Worm (Caenorhabditis elegans) whole organism, young adult: ENCODE results near the gene unc-9.

ENCODE experiments used
- D2030.7 ChIP-seq: fragments of 200-800 bp; sonication (Bioruptor generic); IDR thresholded peaks from 2 replicates; pipeline ENCODE4 v1.3.6; 2022; ENCODE audit warnings: missing genetic modification reagents, missing genetic modification characterization, missing compliant biosample characterization
- F23B12.7 ChIP-seq: sonication (generic microtip); optimal IDR thresholded peaks from 2 replicates; lab custom pipeline; 2017; ENCODE audit warnings: missing genetic modification characterization, mild to moderate bottlenecking, missing compliant biosample characterization, antibody characterized with exemption, moderate library complexity; ENCODE audit not compliant: insufficient read depth
- F33H1.4 ChIP-seq: fragments of 200-800 bp; sonication (Bioruptor generic); IDR thresholded peaks from 2 replicates; pipeline ENCODE4 v1.3.6; 2022; ENCODE audit warnings: missing genetic modification reagents, missing genetic modification characterization, missing compliant biosample characterization
- F39B2.1 ChIP-seq: fragments of 200-800 bp; sonication (Bioruptor generic); IDR thresholded peaks from 2 replicates; pipeline ENCODE4 v1.3.6; 2022; ENCODE audit warnings: missing genetic modification reagents, missing genetic modification characterization, missing compliant biosample characterization
- Y56A3A.18 ChIP-seq: fragments of 200-800 bp; sonication (Bioruptor generic); IDR thresholded peaks from 2 replicates; pipeline ENCODE4 v1.3.6; 2022; ENCODE audit warnings: missing genetic modification reagents, missing genetic modification characterization, missing compliant biosample characterization
- Y67H2A.10 ChIP-seq: fragments of 200-800 bp; sonication (Bioruptor generic); conservative IDR thresholded peaks from 2 replicates; pipeline ENCODE4 v1.3.6; 2022; ENCODE audit warnings: missing genetic modification reagents, missing genetic modification characterization, missing compliant biosample characterization
- ZK185.1 ChIP-seq: sonication (generic microtip); optimal IDR thresholded peaks from 2 replicates; lab custom pipeline; 2016; ENCODE audit warnings: mild to moderate bottlenecking, missing genetic modification characterization, missing compliant biosample characterization; ENCODE audit not compliant: poor library complexity, severe bottlenecking
- ama-1 ChIP-seq, 3 experiments: fragments of 150-350 bp in 1 of 3; sonication (generic microtip) in 2 of 3; optimal IDR thresholded peaks; 2 replicates each; lab custom pipeline; 2014 to 2018; ENCODE audit warnings: missing biosample characterization in 2 of 3, missing genetic modification characterization in 2 of 3, missing genetic modification reagents in 2 of 3
- atf-7 ChIP-seq: sonication (generic microtip); optimal IDR thresholded peaks from 2 replicates; lab custom pipeline; 2017; ENCODE audit warnings: mild to moderate bottlenecking, missing genetic modification characterization, missing compliant biosample characterization
- cebp-1 ChIP-seq, 2 experiments: fragments of 200-800 bp in 1 of 2; sonication (Bioruptor generic) in 1 of 2; sonication (generic microtip) in 1 of 2; IDR thresholded peaks in 1 of 2; optimal IDR thresholded peaks in 1 of 2; 2 replicates each; pipeline versions ENCODE4 v1.3.6 to Lab custom; 2017 to 2022; ENCODE audit warnings: missing compliant biosample characterization in 2 of 2, missing genetic modification characterization in 2 of 2, mild to moderate bottlenecking in 1 of 2, missing genetic modification reagents in 1 of 2, moderate library complexity in 1 of 2
- ceh-27 ChIP-seq: fragments of 200-800 bp; sonication (Bioruptor generic); optimal IDR thresholded peaks from 2 replicates; lab custom pipeline; 2018; ENCODE audit warnings: mild to moderate bottlenecking, missing genetic modification characterization, moderate library complexity, missing compliant biosample characterization
- chd-7 ChIP-seq: sonication (generic microtip); optimal IDR thresholded peaks from 2 replicates; lab custom pipeline; 2016; ENCODE audit warnings: mild to moderate bottlenecking, missing genetic modification characterization, moderate library complexity, missing compliant biosample characterization
- dox-1 ChIP-seq: fragments of 200-800 bp; sonication (Bioruptor generic); IDR thresholded peaks from 2 replicates; pipeline ENCODE4 v1.3.6; 2022; ENCODE audit warnings: missing genetic modification reagents, missing genetic modification characterization, missing compliant biosample characterization
- efl-1 ChIP-seq: fragments of 150-350 bp; optimal IDR thresholded peaks from 2 replicates; lab custom pipeline; 2014; ENCODE audit warnings: missing biosample characterization, missing genetic modification reagents, missing genetic modification characterization
- egl-44 ChIP-seq: fragments of 200-800 bp; sonication (Bioruptor generic); IDR thresholded peaks from 2 replicates; pipeline ENCODE4 v1.3.6; 2022; ENCODE audit warnings: missing genetic modification reagents, missing genetic modification characterization, missing compliant biosample characterization
- egrh-3 ChIP-seq: fragments of 200-800 bp; sonication (Bioruptor generic); IDR thresholded peaks from 2 replicates; pipeline ENCODE4 v1.3.6; 2022; ENCODE audit warnings: missing genetic modification reagents, missing genetic modification characterization, missing compliant biosample characterization
- ekl-4 ChIP-seq: fragments of 200-800 bp; sonication (Bioruptor generic); IDR thresholded peaks from 2 replicates; pipeline ENCODE4 v1.3.6; 2022; ENCODE audit warnings: missing genetic modification reagents, missing genetic modification characterization, missing compliant biosample characterization
- ets-4 ChIP-seq: fragments of 200-800 bp; sonication (Bioruptor generic); optimal IDR thresholded peaks from 2 replicates; lab custom pipeline; 2018; ENCODE audit warnings: mild to moderate bottlenecking, missing genetic modification characterization, missing compliant biosample characterization
- hmg-20 ChIP-seq: fragments of 200-800 bp; sonication (Bioruptor generic); IDR thresholded peaks from 2 replicates; pipeline ENCODE4 v1.3.6; 2022; ENCODE audit warnings: missing genetic modification reagents, missing genetic modification characterization, missing compliant biosample characterization
- hrde-1 ChIP-seq: sonication (generic microtip); optimal IDR thresholded peaks from 2 replicates; lab custom pipeline; 2016; ENCODE audit warnings: missing genetic modification characterization, mild to moderate bottlenecking, missing compliant biosample characterization, moderate library complexity, missing genotype, missing genetic modification reagents, borderline replicate concordance
- let-607 ChIP-seq, 2 experiments: fragments of 200-800 bp in 1 of 2; sonication (Bioruptor generic) in 1 of 2; sonication (generic microtip) in 1 of 2; optimal IDR thresholded peaks; 2 replicates each; lab custom pipeline; 2016 to 2018; ENCODE audit warnings: mild to moderate bottlenecking in 2 of 2, missing compliant biosample characterization in 2 of 2, missing genetic modification characterization in 2 of 2, moderate library complexity in 2 of 2, missing genotype in 1 of 2
- lin-35 ChIP-seq, 3 experiments: fragments of 150-350 bp in 2 of 3; sonication (generic microtip) in 1 of 3; optimal IDR thresholded peaks; 2 replicates each; lab custom pipeline; 2014 to 2018; ENCODE audit warnings: missing biosample characterization in 3 of 3, missing genetic modification characterization in 3 of 3, missing genetic modification reagents in 3 of 3
- lin-40 ChIP-seq: sonication (generic microtip); optimal IDR thresholded peaks from 2 replicates; lab custom pipeline; 2016; ENCODE audit warnings: missing genetic modification characterization, mild to moderate bottlenecking, missing compliant biosample characterization, missing genotype, missing genetic modification reagents
- lsy-27 ChIP-seq: sonication (generic microtip); optimal IDR thresholded peaks from 2 replicates; lab custom pipeline; 2017; ENCODE audit warnings: missing genetic modification characterization, mild to moderate bottlenecking, missing compliant biosample characterization, antibody characterized with exemption, missing genotype, borderline replicate concordance; ENCODE audit not compliant: insufficient read depth
- madf-6 ChIP-seq: fragments of 200-800 bp; sonication (Bioruptor generic); IDR thresholded peaks from 2 replicates; pipeline ENCODE4 v1.3.6; 2022; ENCODE audit warnings: missing genetic modification reagents, missing genetic modification characterization, missing compliant biosample characterization
- mel-28 ChIP-seq: sonication (generic microtip); optimal IDR thresholded peaks from 2 replicates; lab custom pipeline; 2016; ENCODE audit warnings: borderline replicate concordance, mild to moderate bottlenecking, missing genetic modification characterization, missing compliant biosample characterization
- mes-4 ChIP-seq: sonication (generic microtip); optimal IDR thresholded peaks from 2 replicates; lab custom pipeline; 2016; ENCODE audit warnings: missing genotype, missing genetic modification characterization, missing compliant biosample characterization
- nfya-2 ChIP-seq: fragments of 200-800 bp; sonication (Bioruptor generic); IDR thresholded peaks from 2 replicates; pipeline ENCODE4 v1.3.6; 2022; ENCODE audit warnings: missing genetic modification reagents, missing genetic modification characterization, missing compliant biosample characterization
- nhr-27 ChIP-seq: fragments of 200-800 bp; sonication (Bioruptor generic); optimal IDR thresholded peaks from 2 replicates; lab custom pipeline; 2018; ENCODE audit warnings: mild to moderate bottlenecking, missing genetic modification characterization, moderate library complexity, missing compliant biosample characterization
- nhr-80 ChIP-seq: sonication (generic microtip); optimal IDR thresholded peaks from 2 replicates; lab custom pipeline; 2016; ENCODE audit warnings: missing genetic modification characterization, missing compliant biosample characterization
- nhr-90 ChIP-seq: sonication (generic microtip); optimal IDR thresholded peaks from 2 replicates; lab custom pipeline; 2016; ENCODE audit warnings: missing genotype, mild to moderate bottlenecking, missing genetic modification characterization, missing compliant biosample characterization
- repo-1 ChIP-seq: sonication (generic microtip); optimal IDR thresholded peaks from 2 replicates; lab custom pipeline; 2017; ENCODE audit warnings: mild to moderate bottlenecking, missing genetic modification characterization, missing compliant biosample characterization
- tbp1 ChIP-seq: fragments of 200-800 bp; sonication (Bioruptor generic); optimal IDR thresholded peaks from 2 replicates; lab custom pipeline; 2018; ENCODE audit warnings: mild to moderate bottlenecking, missing genetic modification characterization, missing compliant biosample characterization
- zfh-2 ChIP-seq: fragments of 200-800 bp; sonication (Bioruptor generic); conservative IDR thresholded peaks from 2 replicates; pipeline ENCODE4 v1.3.6; 2022; ENCODE audit warnings: missing genetic modification reagents, missing genetic modification characterization, missing compliant biosample characterization
- zim-3 ChIP-seq: sonication (generic microtip); optimal IDR thresholded peaks from 2 replicates; lab custom pipeline; 2017; ENCODE audit warnings: mild to moderate bottlenecking, missing genetic modification characterization, moderate library complexity, missing compliant biosample characterization
- ztf-18 ChIP-seq: sonication (generic microtip); optimal IDR thresholded peaks from 2 replicates; lab custom pipeline; 2016; ENCODE audit warnings: missing genotype, mild to moderate bottlenecking, missing genetic modification characterization, missing compliant biosample characterization
- ztf-22 ChIP-seq: fragments of 200-800 bp; sonication (Bioruptor generic); optimal IDR thresholded peaks from 2 replicates; lab custom pipeline; 2018; ENCODE audit warnings: mild to moderate bottlenecking, missing genetic modification characterization, moderate library complexity, missing compliant biosample characterization
- ztf-25 ChIP-seq: fragments of 200-800 bp; sonication (Bioruptor generic); IDR thresholded peaks from 2 replicates; pipeline ENCODE4 v1.3.6; 2022; ENCODE audit warnings: missing genetic modification reagents, missing genetic modification characterization, missing compliant biosample characterization
- ztf-26 ChIP-seq: sonication (generic microtip); optimal IDR thresholded peaks from 2 replicates; lab custom pipeline; 2017; ENCODE audit warnings: missing genetic modification characterization, missing compliant biosample characterization
- ztf-28 ChIP-seq: fragments of 200-800 bp; sonication (Bioruptor generic); IDR thresholded peaks from 2 replicates; pipeline ENCODE4 v1.3.6; 2022; ENCODE audit warnings: missing genetic modification reagents, missing genetic modification characterization, missing compliant biosample characterization
- ztf-6 ChIP-seq: fragments of 200-800 bp; sonication (Bioruptor generic); IDR thresholded peaks from 2 replicates; pipeline ENCODE4 v1.3.6; 2022; ENCODE audit warnings: missing genetic modification reagents, missing genetic modification characterization, missing compliant biosample characterization

Gene unc-9

ce11 chrX:13157112-13157768 is 44.3 kb upstream of the unc-9 start:
- no peak for TF ChIP-seq mel-28 (tag; lab: Kevin White, UChicago)
- no peak for TF ChIP-seq nfya-2 (GFP tag; lab: Robert Waterston, UW)
- no peak for TF ChIP-seq F39B2.1 (GFP tag; lab: Robert Waterston, UW)
- no peak for TF ChIP-seq egl-44 (GFP tag; lab: Robert Waterston, UW)
- TF ChIP-seq F33H1.4 (GFP tag; lab: Robert Waterston, UW) = no peak
- TF ChIP-seq Y67H2A.10 (GFP tag; lab: Robert Waterston, UW) = no peak
- TF ChIP-seq lin-40 = no peak
- no peak for TF ChIP-seq zim-3 (tag; lab: Kevin White, UChicago)
- TF ChIP-seq let-607 (tag; optimal IDR thresholded peaks at IDR 0.05; lab: Kevin White, UChicago) = no peak
- TF ChIP-seq ztf-25 (GFP tag; lab: Robert Waterston, UW) = no peak
- TF ChIP-seq ztf-18 = no peak
- no peak for TF ChIP-seq ceh-27
- no peak for TF ChIP-seq D2030.7 (GFP tag; lab: Robert Waterston, UW)
- TF ChIP-seq lin-35 (GFP tag; optimal IDR thresholded peaks at IDR 0.05; lab: Kevin White, UChicago) = no peak
- no peak for TF ChIP-seq nhr-90 (tag; lab: Kevin White, UChicago)
- TF ChIP-seq madf-6 (GFP tag; lab: Robert Waterston, UW) = no peak

- TF ChIP-seq ztf-28 (GFP tag; lab: Robert Waterston, UW) (no peak), cebp-1 (GFP tag; IDR thresholded peaks at IDR 0.05; lab: Robert Waterston, UW) (peak; percentile 62; the same call in 1 of the 2 replicates), cebp-1 (tag; optimal IDR thresholded peaks at IDR 0.05; lab: Kevin White, UChicago) (peak; percentile 90), hrde-1 (no peak), nhr-27 (tag; lab: Kevin White, UChicago) (no peak)
- TF ChIP-seq, all 124 proteins: peak for 1
These were observed 43.1 kb upstream of the unc-9 start for ce11 chrX:13158487-13158886.

- TF ChIP-seq ztf-22 (GFP tag; lab: Kevin White, UChicago) (peak; percentile 58), ztf-6 (GFP tag; lab: Robert Waterston, UW) (no peak), tbp1 (GFP tag; lab: Kevin White, UChicago) (peak; percentile 52), ztf-26 (peak; percentile 23), nhr-90 (tag; lab: Kevin White, UChicago) (peak; percentile 37), mes-4 (tag; lab: Kevin White, UChicago) (no peak), chd-7 (tag; lab: Kevin White, UChicago) (peak; percentile 16), repo-1 (tag; lab: Kevin White, UChicago) (no peak), lsy-27 (no peak), let-607 (tag; optimal IDR thresholded peaks at IDR 0.05; lab: Kevin White, UChicago) (peak in 1 of 2 experiments; percentile 10), nhr-80 (tag; lab: Kevin White, UChicago) (peak; percentile 97), egl-44 (GFP tag; lab: Robert Waterston, UW) (peak; percentile 61; the same call in 1 of the 2 replicates), ZK185.1 (no peak), dox-1 (GFP tag; lab: Robert Waterston, UW) (peak; percentile 82), cebp-1 (GFP tag; IDR thresholded peaks at IDR 0.05; lab: Robert Waterston, UW) (peak; percentile 49; the same call in 1 of the 2 replicates), cebp-1 (tag; optimal IDR thresholded peaks at IDR 0.05; lab: Kevin White, UChicago) (no peak), ekl-4 (no peak), ama-1 (optimal IDR thresholded peaks at IDR 0.05; lab: Kevin White, UChicago) (no peak), ama-1 (GFP tag; optimal IDR thresholded peaks at IDR 0.05; lab: Kevin White, UChicago) (no peak), ets-4 (GFP tag; lab: Kevin White, UChicago) (peak; percentile 33), Y56A3A.18 (GFP tag; lab: Robert Waterston, UW) (0 out of 2 replicates have a peak, but pooled peaks have one; percentile 64), efl-1 (no peak), zfh-2 (GFP tag; lab: Robert Waterston, UW) (no peak), egrh-3 (peak; percentile 11; the same call in 1 of the 2 replicates), atf-7 (peak; percentile 1), hmg-20 (GFP tag; lab: Robert Waterston, UW) (no peak), ztf-18 (no peak), ztf-28 (GFP tag; lab: Robert Waterston, UW) (no peak), F23B12.7 (tag; lab: Kevin White, UChicago) (no peak)
These were observed 42.6 kb upstream of the unc-9 start for ce11 chrX:13159005-13159404.
